Worm (Caenorhabditis elegans): ENCODE measurements around the gene C46C11.4.

DNA sequence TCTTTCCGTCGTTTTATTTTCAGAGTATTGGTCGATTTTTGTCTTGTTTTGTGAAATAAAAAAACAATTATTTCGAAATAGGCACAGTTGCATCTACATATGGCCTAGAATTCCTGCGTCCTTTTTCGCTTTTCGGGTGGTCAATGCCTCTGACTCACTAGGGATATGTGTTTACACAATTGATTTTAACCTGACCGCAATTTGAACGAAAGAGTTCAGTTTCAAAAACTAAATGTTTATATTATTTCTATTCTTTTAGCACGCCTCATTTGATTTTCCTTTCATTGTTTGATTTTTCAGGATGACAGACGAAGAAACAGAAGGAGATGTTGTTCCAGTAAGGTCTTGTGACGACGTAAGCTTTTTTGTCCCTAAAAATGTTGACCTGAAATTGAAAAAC, 20.8 kb upstream of the C46C11.4 start, which contains the start of gene mfsd-12:
- TF ChIP-seq R02D3.7 (tag; optimal IDR thresholded peaks at IDR 0.05) = no peak
- no peak for TF ChIP-seq nhr-12 (tag; optimal IDR thresholded peaks at IDR 0.05)
- no peak for TF ChIP-seq ztf-4 (tag; optimal IDR thresholded peaks at IDR 0.05)
- TF ChIP-seq fos-1 (tag; optimal IDR thresholded peaks at IDR 0.05) = no peak
- TF ChIP-seq ceh-82 (tag; optimal IDR thresholded peaks at IDR 0.05) = no peak
- TF ChIP-seq alr-1 (tag; optimal IDR thresholded peaks at IDR 0.05) = no peak
- no peak for TF ChIP-seq unc-62 (GFP tag; optimal IDR thresholded peaks at IDR 0.05)
- TF ChIP-seq ZK546.5 (tag; optimal IDR thresholded peaks at IDR 0.05) = no peak

Measured in whole organism, L2 larva.